Fruit fly (Drosophila melanogaster): Measurements from ENCODE around the gene CenG1A.

The CenG1A gene

dm6 chr2L:13905072-13905847 lies 69.9 kb downstream of the CenG1A start, which contains the start of gene Ance (continued):
- TF ChIP-seq lola (GFP tag; optimal IDR thresholded peaks at IDR 0.05) (peak in 1 of 3 experiments; percentile 34), CG2116 (GFP tag; optimal IDR thresholded peaks at IDR 0.05) (no peak), Awh (GFP tag; IDR thresholded peaks at IDR 0.05) (no peak), lilli (GFP tag; optimal IDR thresholded peaks at IDR 0.05) (peak; percentile 30), rib (GFP tag; IDR thresholded peaks at IDR 0.05) (peak; percentile 34; the same call in 1 of the 2 replicates), CG12769 (tag; optimal IDR thresholded peaks at IDR 0.05) (no peak), CG34422 (GFP tag; IDR thresholded peaks at IDR 0.05) (peak; percentile 27; the same call in 1 of the 3 replicates), oc (tag; optimal IDR thresholded peaks at IDR 0.05) (peak; percentile 62), BEAF-32 (GFP tag; optimal IDR thresholded peaks at IDR 0.05) (no peak), CG3163 (GFP tag; optimal IDR thresholded peaks at IDR 0.05) (peak; percentile 20), CG3281 (GFP tag; optimal IDR thresholded peaks at IDR 0.05) (peak; percentile 57), Ets97D (GFP tag; optimal IDR thresholded peaks at IDR 0.05) (no peak), CG17912 (GFP tag; optimal IDR thresholded peaks at IDR 0.05) (no peak), Doc2 (GFP tag; IDR thresholded peaks at IDR 0.05) (no peak), row (GFP tag; IDR thresholded peaks at IDR 0.05) (peak; percentile 77), eyg (GFP tag; optimal IDR thresholded peaks at IDR 0.05) (no peak), CG10959 (GFP tag; IDR thresholded peaks at IDR 0.05) (peak; percentile 50), bsh (GFP tag; optimal IDR thresholded peaks at IDR 0.05) (peak in 1 of 2 experiments; percentile 71), pan (optimal IDR thresholded peaks at IDR 0.05) (no peak), pan (GFP tag; optimal IDR thresholded peaks at IDR 0.05 in 1 of 2, IDR thresholded peaks at IDR 0.05 in 1 of 2) (no peak), NC2α (GFP tag; optimal IDR thresholded peaks at IDR 0.05) (no peak), Dref (GFP tag; IDR thresholded peaks at IDR 0.05) (no peak), trem (tag; optimal IDR thresholded peaks at IDR 0.05) (no peak), repo (GFP tag; optimal IDR thresholded peaks at IDR 0.05) (no peak), wek (GFP tag; optimal IDR thresholded peaks at IDR 0.05) (no peak), stwl (tag; optimal IDR thresholded peaks at IDR 0.05) (no peak), Mrtf (GFP tag; IDR thresholded peaks at IDR 0.05) (no peak), cas (GFP tag; IDR thresholded peaks at IDR 0.05) (peak; percentile 59; the same call in 1 of the 2 replicates), CG43689 (GFP tag; IDR thresholded peaks at IDR 0.05) (no peak)

dm6 chr2L:13905848-13906585 lies 70.7 kb downstream of the CenG1A start:
- TF ChIP-seq exex (tag; optimal IDR thresholded peaks at IDR 0.05) (peak; percentile 88), Atf6 (GFP tag; IDR thresholded peaks at IDR 0.05) (no peak), grn (GFP tag; optimal IDR thresholded peaks at IDR 0.05) (peak; percentile 60), zf30C (GFP tag; optimal IDR thresholded peaks at IDR 0.05) (no peak), run (tag; optimal IDR thresholded peaks at IDR 0.05) (peak; percentile 66), CG15601 (tag; optimal IDR thresholded peaks at IDR 0.05) (peak; percentile 68), sd (tag; optimal IDR thresholded peaks at IDR 0.05) (peak; percentile 84), CG33557 (GFP tag; optimal IDR thresholded peaks at IDR 0.05) (peak; percentile 38), CG34376 (GFP tag; optimal IDR thresholded peaks at IDR 0.05) (peak; percentile 92), sug (tag; optimal IDR thresholded peaks at IDR 0.05) (peak; percentile 32), CG15696 (tag; optimal IDR thresholded peaks at IDR 0.05) (peak; percentile 48), cad (GFP tag; optimal IDR thresholded peaks at IDR 0.05) (no peak), hbn (GFP tag; IDR thresholded peaks at IDR 0.05; ENCODE audit: partially characterized antibody) (no peak), sens (GFP tag) (peak; percentile 43), CG2678 (tag; optimal IDR thresholded peaks at IDR 0.05) (no peak), twi (tag; optimal IDR thresholded peaks at IDR 0.05) (peak; percentile 8), salm (tag; optimal IDR thresholded peaks at IDR 0.05) (peak; percentile 21), dmrt11E (tag; optimal IDR thresholded peaks at IDR 0.05) (peak; percentile 34), lmd (GFP tag; IDR thresholded peaks at IDR 0.05) (no peak)

Measured in whole organism, embryonic.